Fruit fly (Drosophila melanogaster) whole organism, embryonic: ENCODE measurements around the gene CG31064.
A peak's percentile ranks its signal among the peaks of the same experiment; 100 is the strongest.

Experiments used
- Ada2b ChIP-seq: fragments of 200-800 bp; sonication (Bioruptor generic); IDR thresholded peaks from 2 replicates; pipeline ENCODE4 v1.3.6; 2022; ENCODE audit warnings: missing biosample characterization, missing genetic modification characterization
- CG1024 ChIP-seq: fragments of 200-800 bp; sonication (Bioruptor generic); IDR thresholded peaks from 2 replicates; pipeline ENCODE4 v1.3.6; 2022; ENCODE audit warnings: missing biosample characterization, missing genetic modification characterization
- CG10267 ChIP-seq: fragments of 200-800 bp; sonication (Bioruptor generic); optimal IDR thresholded peaks from 2 replicates; lab custom pipeline; 2018; ENCODE audit warnings: missing biosample characterization, mild to moderate bottlenecking, missing genetic modification characterization, moderate library complexity
- CG10462 ChIP-seq: fragments of 200-800 bp; sonication (Bioruptor generic); optimal IDR thresholded peaks from 2 replicates; lab custom pipeline; 2016; ENCODE audit warnings: missing biosample characterization, missing genetic modification characterization
- CG11560 ChIP-seq: fragments of 200-800 bp; sonication (Bioruptor generic); IDR thresholded peaks from 3 replicates; pipeline ENCODE4 v1.3.6; 2022; ENCODE audit warnings: missing biosample characterization, missing genetic modification characterization
- CG12744 ChIP-seq: fragments of 200-800 bp; sonication (Bioruptor generic); optimal IDR thresholded peaks from 2 replicates; lab custom pipeline; 2016; ENCODE audit warnings: missing biosample characterization, missing genetic modification characterization
- CG13296 ChIP-seq: fragments of 200-800 bp; sonication (Bioruptor generic); optimal IDR thresholded peaks from 3 replicates; lab custom pipeline; 2018; ENCODE audit warnings: missing biosample characterization, mild to moderate bottlenecking, missing genetic modification characterization
- CG16813 ChIP-seq: fragments of 200-800 bp; sonication (Bioruptor generic); IDR thresholded peaks from 3 replicates; pipeline ENCODE4 v1.3.6; 2022; ENCODE audit warnings: missing biosample characterization, missing genetic modification characterization; ENCODE audit not compliant: partially characterized antibody
- CG17359 ChIP-seq: fragments of 200-800 bp; sonication (Bioruptor generic); optimal IDR thresholded peaks from 3 replicates; lab custom pipeline; 2018; ENCODE audit warnings: missing biosample characterization, mild to moderate bottlenecking, missing genetic modification characterization, moderate library complexity
- CG17802 ChIP-seq: fragments of 200-800 bp; sonication (Bioruptor generic); optimal IDR thresholded peaks from 2 replicates; lab custom pipeline; 2018; ENCODE audit warnings: missing biosample characterization, mild to moderate bottlenecking, missing genetic modification characterization, moderate library complexity
- CG2116 ChIP-seq: fragments of 200-800 bp; sonication (Bioruptor generic); optimal IDR thresholded peaks from 3 replicates; lab custom pipeline; 2018; ENCODE audit warnings: missing biosample characterization, mild to moderate bottlenecking, missing genetic modification characterization
- CG2202 ChIP-seq: fragments of 200-800 bp; sonication (Bioruptor generic); optimal IDR thresholded peaks from 2 replicates; lab custom pipeline; 2018; ENCODE audit warnings: missing biosample characterization, mild to moderate bottlenecking, missing genetic modification characterization
- CG3995 ChIP-seq: fragments of 200-800 bp; sonication (Bioruptor generic); optimal IDR thresholded peaks from 3 replicates; lab custom pipeline; 2016; ENCODE audit warnings: missing biosample characterization, missing genetic modification characterization
- CG4424 ChIP-seq: fragments of 200-800 bp; sonication (Bioruptor generic); optimal IDR thresholded peaks from 3 replicates; lab custom pipeline; 2016; ENCODE audit warnings: missing biosample characterization, missing genetic modification characterization
- CG6175 ChIP-seq: fragments of 200-800 bp; sonication (Bioruptor generic); IDR thresholded peaks from 3 replicates; pipeline ENCODE4 v1.3.6; 2022; ENCODE audit warnings: missing biosample characterization, missing genetic modification characterization
- CG6654 ChIP-seq: fragments of 200-800 bp; sonication (Bioruptor generic); optimal IDR thresholded peaks from 2 replicates; lab custom pipeline; 2017; ENCODE audit warnings: missing biosample characterization, mild to moderate bottlenecking, missing genetic modification characterization
- Dref ChIP-seq: fragments of 200-800 bp; sonication (Bioruptor generic); IDR thresholded peaks from 2 replicates; pipeline ENCODE4 v1.3.6; 2022; ENCODE audit warnings: missing biosample characterization, missing genetic modification characterization
- Eip74EF ChIP-seq, 2 experiments: fragments of 200-800 bp in 1 of 2; fragments of >200 bp in 1 of 2; sonication (Bioruptor generic) in 1 of 2; optimal IDR thresholded peaks; 2 replicates each; lab custom pipeline; 2017 to 2019; ENCODE audit warnings: missing biosample characterization in 2 of 2, missing genetic modification characterization in 2 of 2, mild to moderate bottlenecking in 1 of 2, moderate library complexity in 1 of 2
- Fer2 ChIP-seq: fragments of 200-800 bp; sonication (Bioruptor generic); optimal IDR thresholded peaks from 2 replicates; lab custom pipeline; 2018; ENCODE audit warnings: missing biosample characterization, mild to moderate bottlenecking, missing genetic modification characterization, moderate library complexity
- Gsc ChIP-seq: fragments of 200-800 bp; sonication (Bioruptor generic); IDR thresholded peaks from 2 replicates; pipeline ENCODE4 v1.3.6; 2022; ENCODE audit warnings: missing biosample characterization, missing genetic modification characterization
- H2.0 ChIP-seq: fragments of 200-800 bp; sonication (Bioruptor generic); IDR thresholded peaks from 2 replicates; pipeline ENCODE4 v1.3.6; 2022; ENCODE audit warnings: missing biosample characterization, missing genetic modification characterization
- Hr78 ChIP-seq, 2 experiments: fragments of 200-800 bp in 1 of 2; fragments of >200 bp in 1 of 2; sonication (Bioruptor generic) in 1 of 2; optimal IDR thresholded peaks; 2 replicates each; lab custom pipeline; 2017 to 2019; ENCODE audit warnings: missing biosample characterization in 2 of 2, missing genetic modification characterization in 2 of 2, mild to moderate bottlenecking in 1 of 2, moderate library complexity in 1 of 2
- Max ChIP-seq: fragments of 200-800 bp; sonication (Bioruptor generic); optimal IDR thresholded peaks from 2 replicates; lab custom pipeline; 2016; ENCODE audit warnings: missing biosample characterization, mild to moderate bottlenecking, missing genetic modification characterization
- Oaz ChIP-seq: fragments of 200-800 bp; sonication (Bioruptor generic); IDR thresholded peaks from 2 replicates; pipeline ENCODE4 v1.3.6; 2022; ENCODE audit warnings: missing biosample characterization, missing genetic modification characterization
- Optix ChIP-seq: fragments of 200-800 bp; sonication (Bioruptor generic); IDR thresholded peaks from 3 replicates; pipeline ENCODE4 v1.3.6; 2022; ENCODE audit warnings: missing biosample characterization, missing genetic modification characterization
- Rx ChIP-seq: fragments of 200-800 bp; sonication (Bioruptor generic); IDR thresholded peaks from 2 replicates; pipeline ENCODE4 v1.3.6; 2022; ENCODE audit warnings: missing biosample characterization, missing genetic modification characterization
- Six4 ChIP-seq: fragments of 200-800 bp; sonication (Bioruptor generic); optimal IDR thresholded peaks from 2 replicates; lab custom pipeline; 2016; ENCODE audit warnings: missing biosample characterization, missing genetic modification characterization
- ac ChIP-seq: fragments of 200-800 bp; sonication (Bioruptor generic); optimal IDR thresholded peaks from 3 replicates; lab custom pipeline; 2017; ENCODE audit warnings: missing biosample characterization, mild to moderate bottlenecking, missing genetic modification characterization
- ase ChIP-seq: fragments of 200-800 bp; sonication (Bioruptor generic); IDR thresholded peaks from 3 replicates; pipeline ENCODE4 v1.3.6; 2022; ENCODE audit warnings: missing biosample characterization, missing genetic modification characterization
- ato ChIP-seq: fragments of 200-800 bp; sonication (Bioruptor generic); IDR thresholded peaks from 2 replicates; pipeline ENCODE4 v1.3.6; 2022; ENCODE audit warnings: missing biosample characterization, missing genetic modification characterization; ENCODE audit not compliant: partially characterized antibody
- az2 ChIP-seq: fragments of 200-800 bp; sonication (Bioruptor generic); optimal IDR thresholded peaks from 3 replicates; lab custom pipeline; 2016; ENCODE audit warnings: missing biosample characterization, missing genetic modification characterization
- cato ChIP-seq: fragments of 200-800 bp; sonication (Bioruptor generic); optimal IDR thresholded peaks from 2 replicates; lab custom pipeline; 2016; ENCODE audit warnings: missing biosample characterization, missing genetic modification characterization, borderline replicate concordance
- chm ChIP-seq: fragments of 200-800 bp; sonication (Bioruptor generic); IDR thresholded peaks from 2 replicates; pipeline ENCODE4 v1.3.6; 2022; ENCODE audit warnings: missing biosample characterization, missing genetic modification characterization
- crol ChIP-seq: fragments of 200-800 bp; sonication (Bioruptor generic); IDR thresholded peaks from 2 replicates; pipeline ENCODE4 v1.3.6; 2022; ENCODE audit warnings: missing biosample characterization, missing genetic modification characterization
- dm ChIP-seq: fragments of 200-800 bp; sonication (Bioruptor generic); optimal IDR thresholded peaks from 3 replicates; lab custom pipeline; 2016; ENCODE audit warnings: missing biosample characterization, missing genetic modification characterization
- ems ChIP-seq: fragments of 200-800 bp; sonication (Bioruptor generic); optimal IDR thresholded peaks from 3 replicates; lab custom pipeline; 2016; ENCODE audit warnings: missing biosample characterization, missing genetic modification characterization
- en ChIP-seq: fragments of 200-800 bp; sonication (Bioruptor generic); optimal IDR thresholded peaks from 2 replicates; lab custom pipeline; 2016; ENCODE audit warnings: missing biosample characterization, missing genetic modification characterization
- eve ChIP-seq, 2 experiments: fragments of >200 bp; optimal IDR thresholded peaks; 2 replicates each; lab custom pipeline; 2017; ENCODE audit warnings: missing biosample characterization in 2 of 2, missing genetic modification characterization in 2 of 2
- fru ChIP-seq: fragments of >200 bp; optimal IDR thresholded peaks from 2 replicates; lab custom pipeline; 2017
- grau ChIP-seq: fragments of 200-800 bp; optimal IDR thresholded peaks from 3 replicates; lab custom pipeline; 2019; ENCODE audit warnings: missing biosample characterization, mild to moderate bottlenecking, missing genetic modification characterization, moderate library complexity
- hkb ChIP-seq, 2 experiments: fragments of 200-800 bp in 1 of 2; fragments of >200 bp in 1 of 2; sonication (Bioruptor generic) in 1 of 2; IDR thresholded peaks in 1 of 2; optimal IDR thresholded peaks in 1 of 2; 2 replicates each; pipeline versions ENCODE4 v1.3.6 to Lab custom; 2017 to 2022; ENCODE audit warnings: missing biosample characterization in 1 of 2, missing genetic modification characterization in 1 of 2
- jing ChIP-seq: fragments of 200-800 bp; sonication (Bioruptor generic); optimal IDR thresholded peaks from 2 replicates; lab custom pipeline; 2018; ENCODE audit warnings: missing biosample characterization, mild to moderate bottlenecking, missing genetic modification characterization
- kay ChIP-seq: fragments of 200-800 bp; sonication (Bioruptor generic); optimal IDR thresholded peaks from 2 replicates; lab custom pipeline; 2016; ENCODE audit warnings: missing biosample characterization, missing genetic modification characterization
- peb ChIP-seq: fragments of 200-800 bp; sonication (Bioruptor generic); IDR thresholded peaks from 2 replicates; pipeline ENCODE4 v1.3.6; 2022; ENCODE audit warnings: missing biosample characterization, missing genetic modification characterization
- salm ChIP-seq: fragments of 200-800 bp; sonication (Bioruptor generic); optimal IDR thresholded peaks from 2 replicates; lab custom pipeline; 2018; ENCODE audit warnings: missing biosample characterization, mild to moderate bottlenecking, missing genetic modification characterization
- sim ChIP-seq: fragments of 200-800 bp; sonication (Bioruptor generic); IDR thresholded peaks from 2 replicates; pipeline ENCODE4 v1.3.6; 2022; ENCODE audit warnings: missing biosample characterization, missing genetic modification characterization
- slou ChIP-seq: fragments of 200-800 bp; sonication (Bioruptor generic); optimal IDR thresholded peaks from 3 replicates; lab custom pipeline; 2016; ENCODE audit warnings: missing biosample characterization, missing genetic modification characterization
- sug ChIP-seq: fragments of 200-800 bp; optimal IDR thresholded peaks from 2 replicates; lab custom pipeline; 2019; ENCODE audit warnings: missing biosample characterization, mild to moderate bottlenecking, missing genetic modification characterization, moderate library complexity
- tup ChIP-seq: fragments of 200-800 bp; sonication (Bioruptor generic); optimal IDR thresholded peaks from 2 replicates; lab custom pipeline; 2016; ENCODE audit warnings: missing biosample characterization, mild to moderate bottlenecking, missing genetic modification characterization, moderate library complexity

Gene CG31064

DNA sequence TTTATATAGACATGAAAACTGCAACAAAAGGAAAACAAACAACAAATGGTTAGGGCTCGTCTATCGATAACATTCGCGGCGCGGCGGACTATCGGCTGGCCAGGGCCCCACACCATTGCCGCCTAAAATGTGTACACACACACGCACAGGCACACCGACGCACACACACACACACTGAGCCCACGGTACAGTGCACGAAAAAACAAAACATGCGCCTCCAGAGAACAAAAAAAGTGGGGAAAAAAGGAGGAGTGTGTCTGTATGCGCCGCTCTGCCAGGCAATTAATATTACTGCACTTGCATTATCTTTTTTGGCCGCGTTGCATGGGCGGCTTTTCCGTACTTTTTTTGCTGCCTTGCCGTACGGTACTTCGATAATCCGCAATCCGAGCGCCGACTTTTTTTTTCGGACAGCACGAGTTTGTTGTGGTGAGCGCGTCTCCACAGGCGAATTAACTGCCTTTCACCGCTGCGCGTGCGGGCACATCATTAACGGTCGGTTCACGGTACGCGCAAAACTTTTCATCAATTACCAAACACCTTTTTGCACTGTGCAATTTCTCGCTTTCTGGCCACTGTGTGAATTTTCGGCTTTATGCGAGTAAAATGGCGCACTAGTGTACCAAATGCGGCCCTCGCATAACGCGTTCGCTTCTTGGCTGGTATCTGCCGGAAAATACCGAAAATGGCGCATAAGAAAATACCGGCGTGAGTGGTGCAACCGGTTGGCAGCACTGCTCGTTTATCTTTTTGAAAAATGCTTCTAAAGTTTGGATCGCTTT is 24.7 kb upstream of the CG31064 start, which contains the start of gene woc:
TSS of gene woc (minus strand) at position 622 of the 782 bp plus-strand sequence.
- TF ChIP-seq sim (GFP tag; lab: Robert Waterston, UW) = no peak
- no peak for TF ChIP-seq fru (lab: Kevin White, UChicago)
- TF ChIP-seq CG1024 (GFP tag; lab: Robert Waterston, UW) = 0 out of 2 replicates have a peak, but pooled peaks have one; percentile 2
- TF ChIP-seq CG10462 (GFP tag; lab: Kevin White, UChicago) = peak; percentile 6
- TF ChIP-seq Six4 (GFP tag; lab: Kevin White, UChicago) = no peak
- TF ChIP-seq chm (GFP tag; lab: Robert Waterston, UW) = peak; percentile 63; the same call in 1 of the 2 replicates
- TF ChIP-seq CG2202 = no peak
- TF ChIP-seq az2 = peak; percentile 27
- TF ChIP-seq CG10267 (tag; lab: Kevin White, UChicago) = peak; percentile 23
- TF ChIP-seq Fer2 (tag; lab: Kevin White, UChicago) = no peak
- TF ChIP-seq CG3995 (GFP tag; lab: Kevin White, UChicago) = no peak
- no peak for TF ChIP-seq cato (GFP tag; lab: Kevin White, UChicago)
- peak; percentile 14; the same call in 1 of the 2 replicates for TF ChIP-seq Rx (GFP tag; lab: Robert Waterston, UW)
- no peak for TF ChIP-seq crol (GFP tag; lab: Robert Waterston, UW)
- no peak for TF ChIP-seq kay (GFP tag; lab: Kevin White, UChicago)
- TF ChIP-seq dm = peak; percentile 70
- no peak for TF ChIP-seq CG17359 (tag; lab: Kevin White, UChicago)
- TF ChIP-seq ac (GFP tag; lab: Kevin White, UChicago) = no peak
- TF ChIP-seq eve (GFP tag; optimal IDR thresholded peaks at IDR 0.05; lab: Kevin White, UChicago) = peak in 1 of 2 experiments; percentile 52
- TF ChIP-seq Dref (GFP tag; lab: Robert Waterston, UW) = peak; percentile 95
- peak; percentile 90 for TF ChIP-seq ato
- peak; percentile 71 for TF ChIP-seq CG16813
- no peak for TF ChIP-seq ems (GFP tag; lab: Kevin White, UChicago)
- TF ChIP-seq CG17802 (tag; lab: Kevin White, UChicago) = no peak
- no peak for TF ChIP-seq CG4424 (GFP tag; lab: Kevin White, UChicago)
- no peak for TF ChIP-seq Oaz (GFP tag; lab: Robert Waterston, UW)
- no peak for TF ChIP-seq CG6654 (GFP tag; lab: Kevin White, UChicago)
- TF ChIP-seq CG2116 (GFP tag; lab: Kevin White, UChicago) = peak; percentile 63
- TF ChIP-seq hkb (optimal IDR thresholded peaks at IDR 0.05; lab: Kevin White, UChicago) = peak; percentile 24
- peak; percentile 50; the same call in 1 of the 2 replicates for TF ChIP-seq hkb (GFP tag; IDR thresholded peaks at IDR 0.05; lab: Robert Waterston, UW)
- no peak for TF ChIP-seq slou
- no peak for TF ChIP-seq en (GFP tag; lab: Kevin White, UChicago)
- no peak for TF ChIP-seq Eip74EF (GFP tag; optimal IDR thresholded peaks at IDR 0.05; lab: Kevin White, UChicago)
- peak; percentile 48 for TF ChIP-seq Max
- no peak for TF ChIP-seq sug (tag; lab: Kevin White, UChicago)
- TF ChIP-seq ase (GFP tag; lab: Robert Waterston, UW) = peak; percentile 54; the same call in 1 of the 3 replicates
- no peak for TF ChIP-seq CG13296 (GFP tag; lab: Kevin White, UChicago)
- TF ChIP-seq peb (GFP tag; lab: Robert Waterston, UW) = no peak
- TF ChIP-seq grau = no peak
- TF ChIP-seq CG12744 (GFP tag; lab: Kevin White, UChicago) = no peak
- no peak for TF ChIP-seq tup (GFP tag; lab: Kevin White, UChicago)
- TF ChIP-seq CG6175 (GFP tag; lab: Robert Waterston, UW) = no peak
- peak; percentile 40; the same call in 1 of the 2 replicates for TF ChIP-seq Ada2b (GFP tag; lab: Robert Waterston, UW)
- no peak for TF ChIP-seq jing
- TF ChIP-seq Optix = peak; percentile 28; the same call in 1 of the 3 replicates
- no peak for TF ChIP-seq Hr78 (GFP tag; optimal IDR thresholded peaks at IDR 0.05; lab: Kevin White, UChicago)
- no peak for TF ChIP-seq CG11560
- no peak for TF ChIP-seq salm (tag; lab: Kevin White, UChicago)
- TF ChIP-seq H2.0 (GFP tag; lab: Robert Waterston, UW) = no peak
- no peak for TF ChIP-seq Gsc (GFP tag; lab: Robert Waterston, UW)
